Worm (Caenorhabditis elegans) whole organism, L3 larva: ENCODE measurements around the gene rde-1.

ENCODE experiments used
- R02D3.7 ChIP-seq: fragments of 150-350 bp; optimal IDR thresholded peaks from 2 replicates; lab custom pipeline; 2014; ENCODE audit warnings: missing biosample characterization, missing genetic modification characterization
- ZK546.5 ChIP-seq: sonication (generic microtip); optimal IDR thresholded peaks from 2 replicates; lab custom pipeline; 2017; ENCODE audit warnings: missing biosample characterization, missing genetic modification characterization
- ama-1 ChIP-seq: fragments of 150-350 bp; optimal IDR thresholded peaks from 2 replicates; lab custom pipeline; 2018
- ceh-28 ChIP-seq: fragments of 150-350 bp; optimal IDR thresholded peaks from 2 replicates; lab custom pipeline; 2014; ENCODE audit warnings: missing biosample characterization, missing genetic modification reagents, missing genetic modification characterization
- ceh-82 ChIP-seq: fragments of 150-350 bp; optimal IDR thresholded peaks from 2 replicates; lab custom pipeline; 2014; ENCODE audit warnings: missing biosample characterization, missing genetic modification characterization
- ceh-9 ChIP-seq: sonication (generic microtip); optimal IDR thresholded peaks from 2 replicates; lab custom pipeline; 2018; ENCODE audit warnings: missing biosample characterization, missing genetic modification characterization
- egl-27 ChIP-seq: sonication (generic microtip); optimal IDR thresholded peaks from 4 replicates; lab custom pipeline; 2017; ENCODE audit warnings: missing biosample characterization, missing genetic modification reagents, missing genetic modification characterization
- elt-1 ChIP-seq: fragments of 150-350 bp; optimal IDR thresholded peaks from 2 replicates; lab custom pipeline; 2014; ENCODE audit warnings: missing biosample characterization, missing genetic modification characterization
- elt-2 ChIP-seq: sonication (generic microtip); optimal IDR thresholded peaks from 2 replicates; lab custom pipeline; 2016; ENCODE audit warnings: missing genetic modification reagents, mild to moderate bottlenecking, missing genetic modification characterization, missing compliant biosample characterization
- elt-3 ChIP-seq, 3 experiments: fragments of 150-350 bp in 1 of 3; sonication (generic microtip) in 2 of 3; optimal IDR thresholded peaks; 2 replicates in 2 of 3; 4 replicates in 1 of 3; lab custom pipeline; 2014 to 2017; ENCODE audit warnings: missing biosample characterization in 3 of 3, missing genetic modification characterization in 3 of 3
- eor-1 ChIP-seq, 2 experiments: fragments of 150-350 bp; optimal IDR thresholded peaks; 2 replicates each; lab custom pipeline; 2014 to 2018; ENCODE audit warnings: missing biosample characterization in 2 of 2, missing genetic modification characterization in 2 of 2
- fkh-10 ChIP-seq: sonication (generic microtip); optimal IDR thresholded peaks from 2 replicates; lab custom pipeline; 2017; ENCODE audit warnings: missing biosample characterization, missing genetic modification reagents, missing genetic modification characterization
- fkh-2 ChIP-seq: fragments of 150-350 bp; optimal IDR thresholded peaks from 2 replicates; lab custom pipeline; 2014; ENCODE audit warnings: missing biosample characterization, missing genetic modification reagents, missing genetic modification characterization
- fos-1 ChIP-seq: fragments of 150-350 bp; optimal IDR thresholded peaks from 2 replicates; lab custom pipeline; 2014; ENCODE audit warnings: missing biosample characterization, missing genetic modification characterization
- hmg-11 ChIP-seq: sonication (generic microtip); optimal IDR thresholded peaks from 2 replicates; lab custom pipeline; 2016; ENCODE audit warnings: missing genetic modification characterization, missing compliant biosample characterization
- jun-1 ChIP-seq: fragments of 150-350 bp; optimal IDR thresholded peaks from 2 replicates; lab custom pipeline; 2014; ENCODE audit warnings: missing biosample characterization, missing genetic modification reagents, missing genetic modification characterization
- lin-15B ChIP-seq: fragments of 150-350 bp; optimal IDR thresholded peaks from 2 replicates; lab custom pipeline; 2014; ENCODE audit warnings: missing biosample characterization, missing genetic modification characterization
- lin-39 ChIP-seq: fragments of 150-350 bp; optimal IDR thresholded peaks from 2 replicates; lab custom pipeline; 2018; ENCODE audit warnings: missing biosample characterization, missing genetic modification reagents, missing genetic modification characterization
- lsy-12 ChIP-seq: sonication (generic microtip); optimal IDR thresholded peaks from 2 replicates; lab custom pipeline; 2016; ENCODE audit warnings: mild to moderate bottlenecking, missing genetic modification characterization, missing compliant biosample characterization
- mdl-1 ChIP-seq: fragments of 150-350 bp; optimal IDR thresholded peaks from 2 replicates; lab custom pipeline; 2014; ENCODE audit warnings: missing biosample characterization, missing genetic modification characterization
- nfya-1 ChIP-seq: sonication (generic microtip); optimal IDR thresholded peaks from 2 replicates; lab custom pipeline; 2017; ENCODE audit warnings: missing genetic modification characterization, mild to moderate bottlenecking, missing compliant biosample characterization, antibody characterized with exemption, moderate library complexity; ENCODE audit not compliant: insufficient read depth
- nhr-12 ChIP-seq: fragments of 150-350 bp; optimal IDR thresholded peaks from 2 replicates; lab custom pipeline; 2014; ENCODE audit warnings: missing biosample characterization, missing genetic modification characterization
- nhr-23 ChIP-seq: fragments of 150-350 bp; optimal IDR thresholded peaks from 2 replicates; lab custom pipeline; 2014; ENCODE audit warnings: missing biosample characterization, missing genetic modification reagents, missing genetic modification characterization
- nhr-237 ChIP-seq: fragments of 150-350 bp; optimal IDR thresholded peaks from 2 replicates; lab custom pipeline; 2014; ENCODE audit warnings: missing biosample characterization, missing genetic modification characterization
- nhr-25 ChIP-seq: sonication (generic microtip); optimal IDR thresholded peaks from 2 replicates; lab custom pipeline; 2017; ENCODE audit warnings: missing biosample characterization, missing genetic modification characterization
- nhr-43 ChIP-seq: sonication (generic microtip); optimal IDR thresholded peaks from 2 replicates; lab custom pipeline; 2016; ENCODE audit warnings: mild to moderate bottlenecking, missing genetic modification characterization, missing compliant biosample characterization; ENCODE audit not compliant: poor library complexity, severe bottlenecking
- nhr-67 ChIP-seq: fragments of 150-350 bp; optimal IDR thresholded peaks from 2 replicates; lab custom pipeline; 2014; ENCODE audit warnings: missing biosample characterization, missing genetic modification characterization
- nhr-77 ChIP-seq: fragments of 150-350 bp; optimal IDR thresholded peaks from 2 replicates; lab custom pipeline; 2014; ENCODE audit warnings: missing biosample characterization, missing genetic modification characterization
- sea-2 ChIP-seq: fragments of 150-350 bp; sonication (generic microtip); optimal IDR thresholded peaks from 4 replicates; lab custom pipeline; 2014; ENCODE audit warnings: missing biosample characterization, missing genetic modification reagents, missing genetic modification characterization
- skn-1 ChIP-seq: fragments of 150-350 bp; optimal IDR thresholded peaks from 2 replicates; lab custom pipeline; 2014; ENCODE audit warnings: missing biosample characterization, missing genetic modification characterization
- snpc-4 ChIP-seq: fragments of 150-350 bp; optimal IDR thresholded peaks from 2 replicates; lab custom pipeline; 2014; ENCODE audit warnings: missing biosample characterization, missing genetic modification characterization
- tbx-2 ChIP-seq: sonication (generic microtip); optimal IDR thresholded peaks from 2 replicates; lab custom pipeline; 2016; ENCODE audit warnings: mild to moderate bottlenecking, missing genetic modification characterization, missing compliant biosample characterization
- unc-39 ChIP-seq: sonication (generic microtip); optimal IDR thresholded peaks from 4 replicates; lab custom pipeline; 2017; ENCODE audit warnings: missing biosample characterization, missing genetic modification characterization
- unc-62 ChIP-seq: fragments of 150-350 bp; sonication (generic microtip); optimal IDR thresholded peaks from 4 replicates; lab custom pipeline; 2014; ENCODE audit warnings: missing biosample characterization, missing genetic modification reagents, missing genetic modification characterization
- zag-1 ChIP-seq: fragments of 150-350 bp; optimal IDR thresholded peaks from 2 replicates; lab custom pipeline; 2014; ENCODE audit warnings: missing biosample characterization, missing genetic modification characterization
- ztf-11 ChIP-seq: fragments of 150-350 bp; optimal IDR thresholded peaks from 2 replicates; lab custom pipeline; 2014; ENCODE audit warnings: missing biosample characterization, missing genetic modification characterization

The rde-1 gene

DNA sequence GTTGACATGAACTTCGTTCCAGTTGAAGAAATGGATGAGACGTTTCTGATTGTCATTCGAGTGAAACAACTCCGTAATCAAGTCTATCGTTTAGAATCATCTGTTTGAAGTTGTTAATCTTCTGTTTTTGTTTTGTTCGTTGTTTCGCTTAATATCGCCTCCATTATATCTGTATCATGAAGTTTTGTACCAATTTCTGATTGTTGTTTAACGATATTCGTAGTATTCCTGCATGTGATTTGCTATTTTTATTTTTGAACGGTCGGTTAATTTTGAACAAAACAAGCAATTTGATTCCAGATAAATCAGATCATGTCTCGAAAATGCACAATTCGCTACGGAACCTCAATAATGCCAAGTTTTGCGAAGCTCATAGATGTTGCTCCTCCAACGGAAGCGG, 8.9 kb downstream of the rde-1 start, which contains the start of gene C27H6.9:
C27H6.9 (plus strand) TSS at position 301 of the 400 bp plus-strand sequence.
- TF ChIP-seq elt-3 (tag; optimal IDR thresholded peaks at IDR 0.05; lab: Kevin White, UChicago) = no peak
- TF ChIP-seq nhr-67 (tag; lab: Kevin White, UChicago) = no peak
- TF ChIP-seq sea-2 = no peak
- no peak for TF ChIP-seq jun-1 (tag; lab: Kevin White, UChicago)
- no peak for TF ChIP-seq ztf-11 (tag; lab: Kevin White, UChicago)
- TF ChIP-seq skn-1 (tag; lab: Kevin White, UChicago) = no peak
- no peak for TF ChIP-seq nhr-25 (tag; lab: Kevin White, UChicago)
- no peak for TF ChIP-seq tbx-2

DNA sequence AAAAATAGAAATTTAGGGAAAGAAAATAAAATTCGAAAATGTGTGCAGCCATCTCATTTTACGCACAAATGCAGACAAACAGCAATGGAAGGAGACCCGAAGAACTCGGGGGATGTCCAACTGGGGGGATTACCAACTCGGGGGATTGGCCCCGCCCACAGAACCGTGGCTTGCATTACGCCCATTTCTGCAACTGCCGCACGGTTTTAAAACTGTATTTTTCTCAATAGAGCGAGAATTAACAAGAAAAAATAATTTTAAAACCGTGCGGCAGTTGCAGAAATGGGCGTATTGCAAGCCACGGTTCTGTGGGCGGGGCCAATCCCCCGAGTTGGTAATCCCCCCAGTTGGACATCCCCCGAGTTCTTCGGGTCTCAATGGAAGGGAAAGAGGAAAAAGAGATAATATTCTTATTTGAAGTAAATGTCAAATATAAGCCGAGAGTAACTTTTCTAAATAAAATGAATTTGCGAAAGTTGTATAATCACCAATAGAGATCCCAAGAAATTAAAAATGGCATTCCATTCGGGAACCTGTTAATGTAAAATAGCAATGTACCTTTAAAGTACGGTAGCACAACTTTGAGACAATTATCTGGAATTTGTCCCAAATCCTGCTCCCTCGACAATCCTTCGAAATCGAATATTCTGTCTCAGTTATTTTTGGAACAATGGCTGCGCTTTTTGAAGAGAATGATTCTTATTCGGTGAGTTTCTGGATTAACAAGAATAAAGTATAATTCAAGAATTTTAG, 10.5 kb downstream of the rde-1 start, which contains the start of the genes ruvb-1 and tofu-1:
ruvb-1 (minus strand) TSS at position 72 of the 753 bp plus-strand sequence.
tofu-1 (plus strand) TSS at position 417 of the 753 bp plus-strand sequence.
- peak; percentile 31 for TF ChIP-seq lin-39
- peak; percentile 43 for TF ChIP-seq lsy-12 (tag; lab: Kevin White, UChicago)
- peak; percentile 53 for TF ChIP-seq hmg-11 (tag; lab: Kevin White, UChicago)
- peak; percentile 47 for TF ChIP-seq lin-15B (tag; lab: Kevin White, UChicago)
- peak; percentile 75 for TF ChIP-seq nhr-23 (tag; lab: Kevin White, UChicago)
- TF ChIP-seq elt-2 (tag; lab: Kevin White, UChicago) = peak; percentile 47
- peak; percentile 19 for TF ChIP-seq R02D3.7
- peak; percentile 43 for TF ChIP-seq ceh-28 (tag; lab: Kevin White, UChicago)
- peak; percentile 70 for TF ChIP-seq nhr-43 (tag; lab: Kevin White, UChicago)
- TF ChIP-seq nhr-25 (tag; lab: Kevin White, UChicago) = peak; percentile 56
- TF ChIP-seq tbx-2 = peak; percentile 48
- peak; percentile 59 for TF ChIP-seq nfya-1 (tag; lab: Kevin White, UChicago)

- TF ChIP-seq skn-1 (tag; lab: Kevin White, UChicago) (no peak), ceh-9 (tag; lab: Kevin White, UChicago) (no peak), jun-1 (tag; lab: Kevin White, UChicago) (no peak), mdl-1 (no peak), sea-2 (no peak), lin-15B (tag; lab: Kevin White, UChicago) (no peak), unc-62 (GFP tag; lab: Kevin White, UChicago) (no peak), snpc-4 (tag; lab: Kevin White, UChicago) (peak; percentile 5), ceh-82 (tag; lab: Kevin White, UChicago) (no peak), ceh-28 (tag; lab: Kevin White, UChicago) (no peak), ZK546.5 (tag; lab: Kevin White, UChicago) (no peak), elt-1 (tag; lab: Kevin White, UChicago) (no peak), fkh-10 (no peak), hmg-11 (tag; lab: Kevin White, UChicago) (peak; percentile 48), ama-1 (no peak), nhr-12 (tag; lab: Kevin White, UChicago) (no peak), nhr-237 (tag; lab: Kevin White, UChicago) (no peak), nfya-1 (tag; lab: Kevin White, UChicago) (peak; percentile 60), unc-39 (tag; lab: Kevin White, UChicago) (no peak), lin-39 (peak; percentile 59), ztf-11 (tag; lab: Kevin White, UChicago) (no peak), egl-27 (tag; lab: Kevin White, UChicago) (no peak), nhr-25 (tag; lab: Kevin White, UChicago) (no peak), eor-1 (tag; optimal IDR thresholded peaks at IDR 0.05; lab: Kevin White, UChicago) (no peak), zag-1 (tag; lab: Kevin White, UChicago) (no peak), fkh-2 (tag; lab: Kevin White, UChicago) (no peak), tbx-2 (no peak), fos-1 (no peak), nhr-77 (no peak), nhr-67 (tag; lab: Kevin White, UChicago) (no peak)
Measured at ce11 chrV:9978425-9978824, 13.0 kb downstream of the rde-1 start.
